Worm (Caenorhabditis elegans) whole organism, L3 larva: Measurements from ENCODE around the gene C05C8.5.

ENCODE experiments used
- R02D3.7 ChIP-seq: fragments of 150-350 bp; optimal IDR thresholded peaks from 2 replicates; lab custom pipeline; 2014; ENCODE audit warnings: missing biosample characterization, missing genetic modification characterization
- ZK546.5 ChIP-seq: sonication (generic microtip); optimal IDR thresholded peaks from 2 replicates; lab custom pipeline; 2017; ENCODE audit warnings: missing biosample characterization, missing genetic modification characterization
- aly-2 ChIP-seq: fragments of 150-350 bp; optimal IDR thresholded peaks from 2 replicates; lab custom pipeline; 2014; ENCODE audit warnings: missing biosample characterization, missing genetic modification characterization
- ama-1 ChIP-seq: fragments of 150-350 bp; optimal IDR thresholded peaks from 2 replicates; lab custom pipeline; 2018
- ceh-16 ChIP-seq: sonication (generic microtip); optimal IDR thresholded peaks from 2 replicates; lab custom pipeline; 2017; ENCODE audit warnings: missing biosample characterization, missing genetic modification characterization
- ceh-82 ChIP-seq: fragments of 150-350 bp; optimal IDR thresholded peaks from 2 replicates; lab custom pipeline; 2014; ENCODE audit warnings: missing biosample characterization, missing genetic modification characterization
- ceh-9 ChIP-seq: sonication (generic microtip); optimal IDR thresholded peaks from 2 replicates; lab custom pipeline; 2018; ENCODE audit warnings: missing biosample characterization, missing genetic modification characterization
- daf-12 ChIP-seq: fragments of 150-350 bp; optimal IDR thresholded peaks from 2 replicates; lab custom pipeline; 2014; ENCODE audit warnings: missing biosample characterization, missing genetic modification reagents, missing genetic modification characterization
- elt-1 ChIP-seq: fragments of 150-350 bp; optimal IDR thresholded peaks from 2 replicates; lab custom pipeline; 2014; ENCODE audit warnings: missing biosample characterization, missing genetic modification characterization
- elt-2 ChIP-seq: sonication (generic microtip); optimal IDR thresholded peaks from 2 replicates; lab custom pipeline; 2016; ENCODE audit warnings: missing genetic modification reagents, mild to moderate bottlenecking, missing genetic modification characterization, missing compliant biosample characterization
- elt-3 ChIP-seq, 3 experiments: fragments of 150-350 bp in 1 of 3; sonication (generic microtip) in 2 of 3; optimal IDR thresholded peaks; 2 replicates in 2 of 3; 4 replicates in 1 of 3; lab custom pipeline; 2014 to 2017; ENCODE audit warnings: missing biosample characterization in 3 of 3, missing genetic modification characterization in 3 of 3
- eor-1 ChIP-seq, 2 experiments: fragments of 150-350 bp; optimal IDR thresholded peaks; 2 replicates each; lab custom pipeline; 2014 to 2018; ENCODE audit warnings: missing biosample characterization in 2 of 2, missing genetic modification characterization in 2 of 2
- fos-1 ChIP-seq: fragments of 150-350 bp; optimal IDR thresholded peaks from 2 replicates; lab custom pipeline; 2014; ENCODE audit warnings: missing biosample characterization, missing genetic modification characterization
- hmg-11 ChIP-seq: sonication (generic microtip); optimal IDR thresholded peaks from 2 replicates; lab custom pipeline; 2016; ENCODE audit warnings: missing genetic modification characterization, missing compliant biosample characterization
- jun-1 ChIP-seq: fragments of 150-350 bp; optimal IDR thresholded peaks from 2 replicates; lab custom pipeline; 2014; ENCODE audit warnings: missing biosample characterization, missing genetic modification reagents, missing genetic modification characterization
- lin-15B ChIP-seq: fragments of 150-350 bp; optimal IDR thresholded peaks from 2 replicates; lab custom pipeline; 2014; ENCODE audit warnings: missing biosample characterization, missing genetic modification characterization
- lin-39 ChIP-seq: fragments of 150-350 bp; optimal IDR thresholded peaks from 2 replicates; lab custom pipeline; 2018; ENCODE audit warnings: missing biosample characterization, missing genetic modification reagents, missing genetic modification characterization
- lsy-12 ChIP-seq: sonication (generic microtip); optimal IDR thresholded peaks from 2 replicates; lab custom pipeline; 2016; ENCODE audit warnings: mild to moderate bottlenecking, missing genetic modification characterization, missing compliant biosample characterization
- mml-1 ChIP-seq: fragments of 150-350 bp; sonication (generic microtip); optimal IDR thresholded peaks from 3 replicates; lab custom pipeline; 2014; ENCODE audit warnings: missing biosample characterization, missing genetic modification characterization
- nfya-1 ChIP-seq: sonication (generic microtip); optimal IDR thresholded peaks from 2 replicates; lab custom pipeline; 2017; ENCODE audit warnings: missing genetic modification characterization, mild to moderate bottlenecking, missing compliant biosample characterization, antibody characterized with exemption, moderate library complexity; ENCODE audit not compliant: insufficient read depth
- nhr-11 ChIP-seq: fragments of 150-350 bp; optimal IDR thresholded peaks from 2 replicates; lab custom pipeline; 2014; ENCODE audit warnings: missing biosample characterization, missing genetic modification characterization
- nhr-12 ChIP-seq: fragments of 150-350 bp; optimal IDR thresholded peaks from 2 replicates; lab custom pipeline; 2014; ENCODE audit warnings: missing biosample characterization, missing genetic modification characterization
- nhr-25 ChIP-seq: sonication (generic microtip); optimal IDR thresholded peaks from 2 replicates; lab custom pipeline; 2017; ENCODE audit warnings: missing biosample characterization, missing genetic modification characterization
- nhr-28 ChIP-seq: fragments of 150-350 bp; optimal IDR thresholded peaks from 2 replicates; lab custom pipeline; 2014; ENCODE audit warnings: missing biosample characterization, missing genetic modification characterization
- nhr-43 ChIP-seq: sonication (generic microtip); optimal IDR thresholded peaks from 2 replicates; lab custom pipeline; 2016; ENCODE audit warnings: mild to moderate bottlenecking, missing genetic modification characterization, missing compliant biosample characterization; ENCODE audit not compliant: poor library complexity, severe bottlenecking
- nhr-76 ChIP-seq: fragments of 150-350 bp; sonication (generic microtip); optimal IDR thresholded peaks from 5 replicates; lab custom pipeline; 2014; ENCODE audit warnings: missing biosample characterization, missing genetic modification characterization
- pha-4 ChIP-seq: fragments of 150-350 bp; optimal IDR thresholded peaks from 2 replicates; lab custom pipeline; 2014; ENCODE audit warnings: missing biosample characterization, missing genetic modification reagents, missing genetic modification characterization
- pqm-1 ChIP-seq: fragments of 150-350 bp; optimal IDR thresholded peaks from 2 replicates; lab custom pipeline; 2017; ENCODE audit warnings: missing biosample characterization, missing genetic modification characterization, inconsistent platforms
- sea-2 ChIP-seq: fragments of 150-350 bp; sonication (generic microtip); optimal IDR thresholded peaks from 4 replicates; lab custom pipeline; 2014; ENCODE audit warnings: missing biosample characterization, missing genetic modification reagents, missing genetic modification characterization
- skn-1 ChIP-seq: fragments of 150-350 bp; optimal IDR thresholded peaks from 2 replicates; lab custom pipeline; 2014; ENCODE audit warnings: missing biosample characterization, missing genetic modification characterization
- snpc-4 ChIP-seq: fragments of 150-350 bp; optimal IDR thresholded peaks from 2 replicates; lab custom pipeline; 2014; ENCODE audit warnings: missing biosample characterization, missing genetic modification characterization
- unc-39 ChIP-seq: sonication (generic microtip); optimal IDR thresholded peaks from 4 replicates; lab custom pipeline; 2017; ENCODE audit warnings: missing biosample characterization, missing genetic modification characterization
- zag-1 ChIP-seq: fragments of 150-350 bp; optimal IDR thresholded peaks from 2 replicates; lab custom pipeline; 2014; ENCODE audit warnings: missing biosample characterization, missing genetic modification characterization
- ztf-11 ChIP-seq: fragments of 150-350 bp; optimal IDR thresholded peaks from 2 replicates; lab custom pipeline; 2014; ENCODE audit warnings: missing biosample characterization, missing genetic modification characterization
- ztf-4 ChIP-seq: fragments of 150-350 bp; optimal IDR thresholded peaks from 2 replicates; lab custom pipeline; 2014; ENCODE audit warnings: missing biosample characterization, missing genetic modification characterization

C05C8.5 gene

DNA sequence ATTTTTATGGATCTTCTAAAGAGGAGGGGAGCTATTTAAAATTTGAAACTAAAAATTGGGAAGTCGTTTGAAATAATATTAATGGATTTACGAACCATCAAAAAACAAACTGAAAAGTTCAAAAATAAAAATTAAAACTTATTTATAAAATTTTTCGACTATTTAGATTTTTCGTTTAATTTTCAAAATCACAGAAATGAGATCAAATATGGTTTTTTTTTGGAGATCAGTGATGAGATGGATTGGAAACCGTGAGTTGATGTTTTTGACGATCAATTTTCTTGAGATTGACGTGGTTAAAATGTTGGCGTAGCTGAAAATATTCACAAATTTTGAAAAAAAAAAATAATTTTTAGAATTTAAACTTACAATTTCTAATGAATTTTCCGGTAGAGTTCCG lies 15.6 kb downstream of the C05C8.5 start, which contains the start of gene C13F10.5:
Gene C13F10.5 (minus strand): TSS at position 101 of the 400 bp plus-strand sequence.
- TF ChIP-seq zag-1 (tag; lab: Kevin White, UChicago) = no peak
- no peak for TF ChIP-seq ztf-11 (tag; lab: Kevin White, UChicago)
- TF ChIP-seq eor-1 (tag; optimal IDR thresholded peaks at IDR 0.05; lab: Kevin White, UChicago) = no peak
- TF ChIP-seq elt-1 = no peak
- no peak for TF ChIP-seq nhr-76 (tag; lab: Kevin White, UChicago)
- TF ChIP-seq nhr-25 = no peak
- TF ChIP-seq ceh-16 (tag; lab: Kevin White, UChicago) = no peak
- TF ChIP-seq nhr-12 (tag; lab: Kevin White, UChicago) = no peak
- TF ChIP-seq nhr-43 (tag; lab: Kevin White, UChicago) = no peak
- no peak for TF ChIP-seq nhr-28
- TF ChIP-seq lin-39 (tag; lab: Kevin White, UChicago) = no peak
- no peak for TF ChIP-seq mml-1 (tag; lab: Kevin White, UChicago)
- TF ChIP-seq lin-15B = no peak
- no peak for TF ChIP-seq nhr-11 (tag; lab: Kevin White, UChicago)

DNA sequence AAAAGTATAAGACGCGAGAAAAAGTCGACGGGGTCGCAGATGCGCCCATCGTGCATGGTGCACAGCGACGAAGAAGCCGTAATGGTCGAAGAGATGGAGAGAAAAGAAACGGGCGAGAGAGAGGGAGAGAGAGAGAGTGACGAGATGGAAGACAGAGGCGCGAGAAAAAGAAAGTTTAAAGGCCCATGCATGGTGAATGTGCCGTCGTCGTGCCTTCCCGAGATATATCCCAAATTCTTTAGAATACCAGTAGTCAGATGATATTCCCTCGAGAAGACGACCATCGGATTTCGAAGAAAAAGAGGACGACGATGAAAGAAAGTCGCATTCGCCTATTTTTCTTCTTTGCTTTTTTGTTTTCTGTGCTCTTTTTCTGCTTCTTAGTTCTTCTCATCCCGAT lies 18.6 kb downstream of the C05C8.5 start:
- TF ChIP-seq hmg-11 (tag; lab: Kevin White, UChicago) = peak; percentile 44
- peak; percentile 46 for TF ChIP-seq nfya-1 (tag; lab: Kevin White, UChicago)
- no peak for TF ChIP-seq unc-39 (tag; lab: Kevin White, UChicago)
- no peak for TF ChIP-seq nhr-28
- no peak for TF ChIP-seq eor-1 (tag; optimal IDR thresholded peaks at IDR 0.05; lab: Kevin White, UChicago)
- TF ChIP-seq nhr-12 (tag; lab: Kevin White, UChicago) = no peak
- no peak for TF ChIP-seq aly-2 (tag; lab: Kevin White, UChicago)
- no peak for TF ChIP-seq ztf-4
- TF ChIP-seq lin-15B = peak; percentile 28
- peak; percentile 11 for TF ChIP-seq snpc-4 (tag; lab: Kevin White, UChicago)
- no peak for TF ChIP-seq R02D3.7 (tag; lab: Kevin White, UChicago)
- TF ChIP-seq ceh-82 (tag; lab: Kevin White, UChicago) = no peak
- TF ChIP-seq elt-2 = no peak
- no peak for TF ChIP-seq ZK546.5 (tag; lab: Kevin White, UChicago)
- no peak for TF ChIP-seq ama-1 (lab: Kevin White, UChicago)
- TF ChIP-seq ceh-9 (tag; lab: Kevin White, UChicago) = no peak
- TF ChIP-seq elt-3 (tag; optimal IDR thresholded peaks at IDR 0.05; lab: Kevin White, UChicago) = no peak
- no peak for TF ChIP-seq nhr-11 (tag; lab: Kevin White, UChicago)
- TF ChIP-seq lin-39 (tag; lab: Kevin White, UChicago) = peak; percentile 16

DNA sequence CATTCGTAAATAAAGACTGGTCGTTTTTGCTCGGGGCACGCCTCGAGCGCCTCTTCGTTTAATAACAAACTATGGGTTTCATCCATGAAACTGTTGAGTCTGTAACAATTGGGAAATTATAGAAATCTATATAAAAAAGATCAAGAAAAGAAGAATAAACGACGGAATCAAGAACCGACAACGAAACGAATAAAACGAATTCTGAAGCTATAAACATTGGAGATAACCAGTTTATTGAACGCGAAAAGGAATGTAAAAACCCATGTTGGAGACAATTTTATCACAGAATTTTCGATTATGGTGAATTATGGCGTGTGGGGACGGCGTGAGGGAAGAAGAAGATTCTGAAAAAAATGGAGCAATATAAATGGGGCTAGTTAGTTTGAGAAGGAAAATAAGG lies 19.8 kb downstream of the C05C8.5 start, which contains the start of gene soap-1:
Gene soap-1 (minus strand): TSS at position 101 of the 400 bp plus-strand sequence.
- no peak for TF ChIP-seq ceh-16 (tag; lab: Kevin White, UChicago)
- TF ChIP-seq nhr-28 = no peak
- no peak for TF ChIP-seq fos-1
- TF ChIP-seq nhr-76 (tag; lab: Kevin White, UChicago) = no peak
- TF ChIP-seq lsy-12 (tag; lab: Kevin White, UChicago) = no peak
- no peak for TF ChIP-seq aly-2 (tag; lab: Kevin White, UChicago)
- TF ChIP-seq pqm-1 = no peak
- no peak for TF ChIP-seq nfya-1 (tag; lab: Kevin White, UChicago)
- TF ChIP-seq unc-39 (tag; lab: Kevin White, UChicago) = no peak

DNA sequence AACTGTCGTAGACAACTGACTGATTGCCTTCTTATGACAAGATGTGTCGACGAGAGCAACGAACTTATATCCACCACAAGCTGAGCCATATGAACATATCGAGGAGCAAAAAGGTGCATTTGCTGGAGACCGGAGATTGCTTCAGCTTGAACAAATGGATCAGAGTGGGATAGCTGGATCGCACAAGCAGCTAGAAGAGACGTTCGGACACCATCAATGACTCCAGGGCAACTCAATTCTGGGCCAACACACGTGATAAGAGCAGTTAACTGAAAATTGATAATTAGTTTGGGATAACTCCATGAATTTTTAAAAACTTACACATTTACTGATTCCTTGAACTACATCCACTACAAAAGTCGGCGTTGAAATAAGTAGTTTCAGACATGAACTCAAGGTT lies 25.6 kb downstream of the C05C8.5 start:
- no peak for TF ChIP-seq pha-4 (tag; lab: Kevin White, UChicago)
- TF ChIP-seq eor-1 (tag; optimal IDR thresholded peaks at IDR 0.05; lab: Kevin White, UChicago) = no peak
- TF ChIP-seq elt-3 (tag; optimal IDR thresholded peaks at IDR 0.05; lab: Kevin White, UChicago) = no peak
- no peak for TF ChIP-seq skn-1
- no peak for TF ChIP-seq nhr-76 (tag; lab: Kevin White, UChicago)
- no peak for TF ChIP-seq jun-1 (tag; lab: Kevin White, UChicago)
- no peak for TF ChIP-seq ztf-4
- TF ChIP-seq ZK546.5 (tag; lab: Kevin White, UChicago) = no peak
- TF ChIP-seq ceh-82 (tag; lab: Kevin White, UChicago) = no peak
- no peak for TF ChIP-seq ztf-11 (tag; lab: Kevin White, UChicago)
- no peak for TF ChIP-seq nhr-12 (tag; lab: Kevin White, UChicago)
- TF ChIP-seq daf-12 (tag; lab: Kevin White, UChicago) = no peak
- TF ChIP-seq lin-39 (tag; lab: Kevin White, UChicago) = no peak
- TF ChIP-seq sea-2 (GFP tag; lab: Kevin White, UChicago) = no peak
- no peak for TF ChIP-seq nfya-1 (tag; lab: Kevin White, UChicago)
- no peak for TF ChIP-seq nhr-11 (tag; lab: Kevin White, UChicago)
- no peak for TF ChIP-seq aly-2 (tag; lab: Kevin White, UChicago)
- no peak for TF ChIP-seq lsy-12 (tag; lab: Kevin White, UChicago)
